Comparison of ENCODE assay signal across 2 worm cellular contexts in genomic region chrIV:2610409-2610808, ce11.
TF ChIP-seq lines count a peak whose summit lies in the region.

TSS of gene Y69A2AR.32 (plus strand) at chrIV:2610436.

TF ChIP-seq in whole organism, L4 larva, 104 proteins besides CTCF, POLR2A, EP300 and RAD21:
- TF ChIP-seq egl-43 (GFP tag; IDR thresholded peaks at IDR 0.05; lab: Robert Waterston, UW) (peak; percentile 26; the same call in 1 of the 2 replicates), set-16 (GFP tag; IDR thresholded peaks at IDR 0.05; lab: Robert Waterston, UW) (peak; percentile 78), fos-1 (tag; optimal IDR thresholded peaks at IDR 0.05; lab: Kevin White, UChicago) (no peak), dpl-1 (GFP tag; optimal IDR thresholded peaks at IDR 0.05; lab: Kevin White, UChicago) (no peak)

TF ChIP-seq in whole organism, young adult, 124 proteins besides CTCF, POLR2A, EP300 and RAD21:
- TF ChIP-seq nhr-120 (GFP tag; IDR thresholded peaks at IDR 0.05; lab: Robert Waterston, UW) (no peak), bed-1 (GFP tag; IDR thresholded peaks at IDR 0.05; lab: Robert Waterston, UW) (no peak), tlf-1 (GFP tag; optimal IDR thresholded peaks at IDR 0.05; lab: Kevin White, UChicago) (no peak), B0019.2 (GFP tag; conservative IDR thresholded peaks at IDR 0.05; lab: Robert Waterston, UW) (no peak), nhr-80 (tag; optimal IDR thresholded peaks at IDR 0.05; lab: Kevin White, UChicago) (no peak), B0336.3 (GFP tag; IDR thresholded peaks at IDR 0.05; lab: Robert Waterston, UW) (peak; percentile 52; the same call in 1 of the 2 replicates), ztf-28 (GFP tag; IDR thresholded peaks at IDR 0.05; lab: Robert Waterston, UW) (no peak), zfh-2 (GFP tag; conservative IDR thresholded peaks at IDR 0.05; lab: Robert Waterston, UW) (peak; percentile 74; the same call in 1 of the 2 replicates), Y53G8AR.9 (GFP tag; conservative IDR thresholded peaks at IDR 0.05; lab: Robert Waterston, UW) (no peak), zim-3 (tag; optimal IDR thresholded peaks at IDR 0.05; lab: Kevin White, UChicago) (peak; percentile 45), madf-3 (GFP tag; IDR thresholded peaks at IDR 0.05; lab: Robert Waterston, UW) (peak; percentile 80; the same call in 1 of the 2 replicates), nfya-1 (tag; optimal IDR thresholded peaks at IDR 0.05; lab: Kevin White, UChicago; ENCODE audit: borderline replicate concordance, insufficient read depth) (no peak), F55B11.4 (tag; optimal IDR thresholded peaks at IDR 0.05; lab: Kevin White, UChicago; ENCODE audit: borderline replicate concordance, insufficient read depth) (no peak), gei-17 (GFP tag; optimal IDR thresholded peaks at IDR 0.05; lab: Kevin White, UChicago) (no peak), rpc-1 (optimal IDR thresholded peaks at IDR 0.05; lab: Kevin White, UChicago) (no peak), rpc-1 (tag; optimal IDR thresholded peaks at IDR 0.05; lab: Kevin White, UChicago) (no peak), D2030.7 (GFP tag; IDR thresholded peaks at IDR 0.05; lab: Robert Waterston, UW) (no peak), ceh-91 (GFP tag; IDR thresholded peaks at IDR 0.05; lab: Robert Waterston, UW) (no peak), attf-3 (GFP tag; conservative IDR thresholded peaks at IDR 0.05; lab: Robert Waterston, UW) (no peak), nfyb-1 (GFP tag; IDR thresholded peaks at IDR 0.05; lab: Robert Waterston, UW) (0 out of 2 replicates have a peak, but pooled peaks have one; percentile 14), rcor-1 (GFP tag; IDR thresholded peaks at IDR 0.05; lab: Robert Waterston, UW) (no peak), egrh-3 (GFP tag; IDR thresholded peaks at IDR 0.05; lab: Robert Waterston, UW) (peak; percentile 30; the same call in 1 of the 2 replicates), madf-8 (GFP tag; conservative IDR thresholded peaks at IDR 0.05; lab: Robert Waterston, UW) (no peak), cebp-1 (GFP tag; IDR thresholded peaks at IDR 0.05; lab: Robert Waterston, UW) (no peak), cebp-1 (tag; optimal IDR thresholded peaks at IDR 0.05; lab: Kevin White, UChicago) (peak; percentile 5), hmg-20 (GFP tag; IDR thresholded peaks at IDR 0.05; lab: Robert Waterston, UW) (no peak), dpff-1 (tag; optimal IDR thresholded peaks at IDR 0.05; lab: Kevin White, UChicago) (no peak), athp-1 (tag; optimal IDR thresholded peaks at IDR 0.05; lab: Kevin White, UChicago) (no peak), C17E4.6 (GFP tag; IDR thresholded peaks at IDR 0.05; lab: Robert Waterston, UW) (no peak), Y95B8A.8 (GFP tag; IDR thresholded peaks at IDR 0.05; lab: Robert Waterston, UW) (no peak), F49E8.2 (tag; optimal IDR thresholded peaks at IDR 0.05; lab: Kevin White, UChicago; ENCODE audit: insufficient read depth) (no peak), lin-54 (GFP tag; optimal IDR thresholded peaks at IDR 0.05; lab: Kevin White, UChicago) (no peak), snpc-3.4 (tag; optimal IDR thresholded peaks at IDR 0.05; lab: Kevin White, UChicago) (no peak)
